Worm (Caenorhabditis elegans): Measurements from ENCODE around the gene lact-9.

Gene lact-9

ce11 chrIV:13786690-13787089 is 1.2 kb upstream of the lact-9 start, which contains the start of gene icap-1 (continued):
- no peak for TF ChIP-seq F23B12.7 (tag; optimal IDR thresholded peaks at IDR 0.05; ENCODE audit: insufficient read depth)
- peak; percentile 4 for TF ChIP-seq tbp1 (GFP tag; optimal IDR thresholded peaks at IDR 0.05)
- TF ChIP-seq Y53G8AR.9 (GFP tag; conservative IDR thresholded peaks at IDR 0.05): no peak
- no peak for TF ChIP-seq repo-1 (tag; optimal IDR thresholded peaks at IDR 0.05)
- TF ChIP-seq nhr-80 (tag; optimal IDR thresholded peaks at IDR 0.05): peak; percentile 66
- no peak for TF ChIP-seq unc-62 (GFP tag; optimal IDR thresholded peaks at IDR 0.05)
- TF ChIP-seq lin-54 (GFP tag; optimal IDR thresholded peaks at IDR 0.05): no peak
- peak; percentile 73 for TF ChIP-seq attf-5 (GFP tag; optimal IDR thresholded peaks at IDR 0.05)

- TF ChIP-seq nhr-179 (tag; optimal IDR thresholded peaks at IDR 0.05) (no peak), snpc-4 (GFP tag; optimal IDR thresholded peaks at IDR 0.05) (no peak), snpc-4 (tag; optimal IDR thresholded peaks at IDR 0.05) (peak in 1 of 4 experiments; percentile 10), ekl-4 (GFP tag; IDR thresholded peaks at IDR 0.05) (peak; percentile 22; the same call in 1 of the 2 replicates), rcor-1 (GFP tag; IDR thresholded peaks at IDR 0.05) (0 out of 2 replicates have a peak, but pooled peaks have one; percentile 17)
These were observed 671 bp downstream of the lact-9 start for ce11 chrIV:13784774-13785173.

DNA sequence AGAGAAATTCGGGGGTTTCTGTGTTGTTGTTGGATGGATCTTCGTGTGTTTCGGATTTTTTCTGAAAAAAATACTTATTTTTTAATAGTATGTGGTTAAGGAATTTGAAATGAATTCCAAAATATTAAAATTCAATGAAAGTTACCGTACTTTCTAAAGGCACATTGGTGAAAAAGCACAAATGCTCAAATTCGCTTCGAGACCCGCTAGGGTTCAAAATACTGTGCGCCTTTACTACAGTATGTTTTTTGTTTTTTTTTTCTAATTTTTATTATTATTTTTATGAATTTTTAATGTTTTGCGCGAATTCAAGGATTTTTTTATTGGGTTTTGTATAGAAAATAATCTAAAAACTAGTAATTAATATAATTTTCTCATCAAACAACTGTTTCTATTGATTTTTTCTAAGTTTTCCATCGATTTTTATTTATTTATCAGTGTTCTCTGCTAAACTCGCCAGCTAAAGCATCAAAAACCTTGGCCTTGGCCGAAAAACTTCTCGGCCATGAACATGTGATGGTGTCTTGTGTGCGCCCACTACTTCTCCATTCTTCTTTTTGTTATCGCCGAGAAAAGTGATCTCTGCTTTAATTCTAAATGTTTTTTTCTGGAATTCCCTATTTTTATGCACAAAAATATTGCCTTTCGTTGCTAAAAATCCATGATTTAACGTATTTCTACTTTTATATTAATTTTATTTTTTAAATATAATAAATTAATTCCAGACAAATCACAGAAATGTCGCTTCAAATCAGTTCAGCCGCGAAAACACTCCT is 2.0 kb downstream of the lact-9 start, which contains the start of gene iscu-1:
iscu-1 (plus strand) TSS at position 726 of the 776 bp plus-strand sequence.
- TF ChIP-seq B0035.1 (tag; optimal IDR thresholded peaks at IDR 0.05) (no peak), ztf-18 (tag; optimal IDR thresholded peaks at IDR 0.05) (peak; percentile 43), F33H1.4 (GFP tag; IDR thresholded peaks at IDR 0.05) (peak; percentile 93), nfya-2 (GFP tag; IDR thresholded peaks at IDR 0.05) (no peak), F55B11.4 (tag; optimal IDR thresholded peaks at IDR 0.05; ENCODE audit: borderline replicate concordance, insufficient read depth) (no peak), C06A6.2 (GFP tag; conservative IDR thresholded peaks at IDR 0.05) (no peak), C17E4.6 (GFP tag; IDR thresholded peaks at IDR 0.05) (no peak), hmg-1.2 (GFP tag; IDR thresholded peaks at IDR 0.05) (no peak), snpc-4 (GFP tag; optimal IDR thresholded peaks at IDR 0.05) (peak; percentile 76), snpc-4 (tag; optimal IDR thresholded peaks at IDR 0.05) (peak in 3 of 4 experiments; percentile 86 to 91 (median 89)), somi-1 (GFP tag; optimal IDR thresholded peaks at IDR 0.05) (no peak), madf-3 (GFP tag; IDR thresholded peaks at IDR 0.05) (no peak), snpc-3.4 (tag; optimal IDR thresholded peaks at IDR 0.05) (peak; percentile 58), lin-35 (GFP tag; optimal IDR thresholded peaks at IDR 0.05) (no peak), lir-1 (GFP tag; conservative IDR thresholded peaks at IDR 0.05) (no peak), F10E7.11 (tag; optimal IDR thresholded peaks at IDR 0.05) (no peak), F57A8.1 (GFP tag; optimal IDR thresholded peaks at IDR 0.05) (no peak), F23B12.7 (tag; optimal IDR thresholded peaks at IDR 0.05; ENCODE audit: insufficient read depth) (no peak), ztf-26 (tag; optimal IDR thresholded peaks at IDR 0.05) (no peak), sea-2 (GFP tag; IDR thresholded peaks at IDR 0.05) (no peak), Y95B8A.8 (GFP tag; IDR thresholded peaks at IDR 0.05) (0 out of 2 replicates have a peak, but pooled peaks have one; percentile 28), bed-2 (GFP tag; IDR thresholded peaks at IDR 0.05) (no peak), aptf-2 (GFP tag; conservative IDR thresholded peaks at IDR 0.05) (no peak), sdz-38 (tag; optimal IDR thresholded peaks at IDR 0.05) (no peak), madf-6 (GFP tag; IDR thresholded peaks at IDR 0.05) (peak; percentile 92), xnd-1 (tag; optimal IDR thresholded peaks at IDR 0.05) (peak; percentile 81), F22D6.2 (tag; optimal IDR thresholded peaks at IDR 0.05) (no peak), lsy-27 (tag; optimal IDR thresholded peaks at IDR 0.05; ENCODE audit: borderline replicate concordance, insufficient read depth) (no peak), ztf-3 (GFP tag; optimal IDR thresholded peaks at IDR 0.05) (no peak), nhr-80 (tag; optimal IDR thresholded peaks at IDR 0.05) (peak; percentile 47), nfya-1 (tag; optimal IDR thresholded peaks at IDR 0.05; ENCODE audit: borderline replicate concordance, insufficient read depth) (no peak), B0019.2 (GFP tag; conservative IDR thresholded peaks at IDR 0.05) (no peak), pbrm-1 (GFP tag; IDR thresholded peaks at IDR 0.05) (no peak), tlf-1 (GFP tag; optimal IDR thresholded peaks at IDR 0.05) (no peak)
